Fruit fly (Drosophila melanogaster) whole organism, embryonic: ENCODE results near the gene CG6695.

Source experiments
- CG10462 ChIP-seq: fragments of 200-800 bp; sonication (Bioruptor generic); optimal IDR thresholded peaks from 2 replicates; lab custom pipeline; 2016; ENCODE audit warnings: missing biosample characterization, missing genetic modification characterization
- CG12155 ChIP-seq: fragments of 200-800 bp; sonication (Bioruptor generic); optimal IDR thresholded peaks from 3 replicates; lab custom pipeline; 2016; ENCODE audit warnings: missing biosample characterization, missing genetic modification characterization
- CG13424 ChIP-seq: fragments of 200-800 bp; sonication (Bioruptor generic); optimal IDR thresholded peaks from 2 replicates; lab custom pipeline; 2019; ENCODE audit warnings: missing biosample characterization, mild to moderate bottlenecking, missing genetic modification characterization, moderate library complexity
- CG14014 ChIP-seq: fragments of 200-800 bp; sonication (Bioruptor generic); IDR thresholded peaks from 2 replicates; pipeline ENCODE4 v1.3.6; 2022; ENCODE audit warnings: missing biosample characterization, missing genetic modification characterization
- CG15011 ChIP-seq: fragments of 200-800 bp; sonication (Bioruptor generic); optimal IDR thresholded peaks from 3 replicates; lab custom pipeline; 2018; ENCODE audit warnings: missing biosample characterization, mild to moderate bottlenecking, missing genetic modification characterization
- CG15073 ChIP-seq: fragments of 200-800 bp; sonication (Bioruptor generic); optimal IDR thresholded peaks from 2 replicates; lab custom pipeline; 2016; ENCODE audit warnings: missing biosample characterization, missing genetic modification characterization
- CG15479 ChIP-seq: fragments of 200-800 bp; sonication (Bioruptor generic); optimal IDR thresholded peaks from 3 replicates; lab custom pipeline; 2019; ENCODE audit warnings: missing biosample characterization, mild to moderate bottlenecking, missing genetic modification characterization, moderate library complexity
- CG17186 ChIP-seq: fragments of 200-800 bp; sonication (Bioruptor generic); optimal IDR thresholded peaks from 3 replicates; lab custom pipeline; 2017; ENCODE audit warnings: missing biosample characterization, missing genetic modification reagents, missing genetic modification characterization
- CG17912 ChIP-seq: fragments of 200-800 bp; sonication (Bioruptor generic); optimal IDR thresholded peaks from 2 replicates; lab custom pipeline; 2018; ENCODE audit warnings: missing biosample characterization, mild to moderate bottlenecking, missing genetic modification characterization
- CG2199 ChIP-seq: fragments of 200-800 bp; sonication (Bioruptor generic); IDR thresholded peaks from 3 replicates; pipeline ENCODE4 v1.3.6; 2022; ENCODE audit warnings: missing biosample characterization, missing genetic modification characterization
- CG31224 ChIP-seq: fragments of 200-800 bp; sonication (Bioruptor generic); IDR thresholded peaks from 2 replicates; pipeline ENCODE4 v1.3.6; 2022; ENCODE audit warnings: missing biosample characterization, missing genetic modification characterization
- CG3163 ChIP-seq: fragments of 200-800 bp; sonication (Bioruptor generic); optimal IDR thresholded peaks from 3 replicates; lab custom pipeline; 2016; ENCODE audit warnings: missing biosample characterization, missing genetic modification characterization
- CG3847 ChIP-seq: fragments of 200-800 bp; sonication (Bioruptor generic); IDR thresholded peaks from 2 replicates; pipeline ENCODE4 v1.3.6; 2022; ENCODE audit warnings: missing biosample characterization, missing genetic modification characterization
- CG6791 ChIP-seq: fragments of 200-800 bp; sonication (Bioruptor generic); IDR thresholded peaks from 3 replicates; pipeline ENCODE4 v1.3.6; 2022; ENCODE audit warnings: missing biosample characterization, missing genetic modification characterization; ENCODE audit not compliant: partially characterized antibody
- CG7963 ChIP-seq: fragments of 200-800 bp; sonication (Bioruptor generic); IDR thresholded peaks from 3 replicates; pipeline ENCODE4 v1.3.6; 2022; ENCODE audit warnings: missing biosample characterization, missing genetic modification characterization; ENCODE audit not compliant: partially characterized antibody
- CrebB ChIP-seq: fragments of 200-800 bp; sonication (Bioruptor generic); optimal IDR thresholded peaks from 3 replicates; lab custom pipeline; 2018; ENCODE audit warnings: missing biosample characterization, mild to moderate bottlenecking, missing genetic modification characterization
- D ChIP-seq, 2 experiments: fragments of 200-800 bp in 1 of 2; fragments of >200 bp in 1 of 2; sonication (Bioruptor generic) in 1 of 2; optimal IDR thresholded peaks; 2 replicates in 1 of 2; 3 replicates in 1 of 2; lab custom pipeline; 2017; ENCODE audit warnings: mild to moderate bottlenecking in 1 of 2, missing biosample characterization in 1 of 2, missing genetic modification characterization in 1 of 2, missing genetic modification reagents in 1 of 2
- Dek ChIP-seq: fragments of 200-800 bp; sonication (Bioruptor generic); optimal IDR thresholded peaks from 3 replicates; lab custom pipeline; 2019; ENCODE audit warnings: missing biosample characterization, mild to moderate bottlenecking, missing genetic modification characterization, moderate library complexity
- Dp ChIP-seq: fragments of 200-800 bp; sonication (Bioruptor generic); optimal IDR thresholded peaks from 2 replicates; lab custom pipeline; 2018; ENCODE audit warnings: missing biosample characterization, mild to moderate bottlenecking, missing genetic modification characterization, moderate library complexity
- Elba2 ChIP-seq: fragments of 200-800 bp; sonication (Bioruptor generic); optimal IDR thresholded peaks from 3 replicates; lab custom pipeline; 2016; ENCODE audit warnings: missing biosample characterization, missing genetic modification characterization
- MBD-R2 ChIP-seq: fragments of 200-800 bp; sonication (Bioruptor generic); IDR thresholded peaks from 2 replicates; pipeline ENCODE4 v1.3.6; 2022; ENCODE audit warnings: missing biosample characterization, missing genetic modification characterization
- NFAT ChIP-seq: fragments of 200-800 bp; sonication (Bioruptor generic); IDR thresholded peaks from 2 replicates; pipeline ENCODE4 v1.3.6; 2022; ENCODE audit warnings: missing biosample characterization, missing genetic modification characterization
- Opbp ChIP-seq: fragments of 200-800 bp; sonication (Bioruptor generic); IDR thresholded peaks from 3 replicates; pipeline ENCODE4 v1.3.6; 2022; ENCODE audit warnings: missing biosample characterization, missing genetic modification characterization; ENCODE audit not compliant: partially characterized antibody
- Pdp1 ChIP-seq, 2 experiments: fragments of 200-800 bp; sonication (Bioruptor generic); optimal IDR thresholded peaks; 3 replicates each; lab custom pipeline; 2016; ENCODE audit warnings: missing biosample characterization in 2 of 2, missing genetic modification characterization in 2 of 2, mild to moderate bottlenecking in 1 of 2, moderate library complexity in 1 of 2
- Xrp1 ChIP-seq: fragments of 200-800 bp; sonication (Bioruptor generic); IDR thresholded peaks from 2 replicates; pipeline ENCODE4 v1.3.6; 2022; ENCODE audit warnings: missing biosample characterization, missing genetic modification characterization
- amos ChIP-seq: fragments of 200-800 bp; sonication (Bioruptor generic); IDR thresholded peaks from 2 replicates; pipeline ENCODE4 v1.3.6; 2022; ENCODE audit warnings: missing biosample characterization, missing genetic modification characterization; ENCODE audit not compliant: partially characterized antibody
- caup ChIP-seq: fragments of 200-800 bp; sonication (Bioruptor generic); optimal IDR thresholded peaks from 3 replicates; lab custom pipeline; 2017; ENCODE audit warnings: missing biosample characterization, mild to moderate bottlenecking, missing genetic modification characterization, moderate library complexity; ENCODE audit not compliant: severe bottlenecking
- cg ChIP-seq: fragments of 200-800 bp; sonication (Bioruptor generic); optimal IDR thresholded peaks from 3 replicates; lab custom pipeline; 2019; ENCODE audit warnings: missing biosample characterization, mild to moderate bottlenecking, missing genetic modification characterization, moderate library complexity
- chif ChIP-seq, 2 experiments: fragments of 200-800 bp; sonication (Bioruptor generic); optimal IDR thresholded peaks; 3 replicates each; lab custom pipeline; 2016; ENCODE audit warnings: missing biosample characterization in 2 of 2, missing genetic modification characterization in 2 of 2
- cwo ChIP-seq: fragments of 200-800 bp; sonication (Bioruptor generic); optimal IDR thresholded peaks from 3 replicates; lab custom pipeline; 2017; ENCODE audit warnings: missing biosample characterization, missing genetic modification characterization, mild to moderate bottlenecking, moderate library complexity, missing genetic modification reagents
- gfzf ChIP-seq: fragments of 200-800 bp; sonication (Bioruptor generic); optimal IDR thresholded peaks from 2 replicates; lab custom pipeline; 2016; ENCODE audit warnings: missing biosample characterization, mild to moderate bottlenecking, missing genetic modification characterization, moderate library complexity
- grn ChIP-seq: fragments of 200-800 bp; sonication (Bioruptor generic); optimal IDR thresholded peaks from 3 replicates; lab custom pipeline; 2017; ENCODE audit warnings: missing biosample characterization, missing genetic modification characterization
- hbn ChIP-seq: fragments of 200-800 bp; sonication (Bioruptor generic); IDR thresholded peaks from 2 replicates; pipeline ENCODE4 v1.3.6; 2022; ENCODE audit warnings: missing biosample characterization, missing genetic modification characterization; ENCODE audit not compliant: partially characterized antibody
- her ChIP-seq: fragments of 200-800 bp; sonication (Bioruptor generic); optimal IDR thresholded peaks from 2 replicates; lab custom pipeline; 2016; ENCODE audit warnings: missing biosample characterization, missing genetic modification characterization
- nerfin-2 ChIP-seq: fragments of 200-800 bp; sonication (Bioruptor generic); IDR thresholded peaks from 2 replicates; pipeline ENCODE4 v1.3.6; 2022; ENCODE audit warnings: missing biosample characterization, missing genetic modification characterization; ENCODE audit not compliant: partially characterized antibody
- otp ChIP-seq: fragments of 200-800 bp; sonication (Bioruptor generic); IDR thresholded peaks from 3 replicates; pipeline ENCODE4, ENCODE4 v1.3.6; 2022; ENCODE audit warnings: missing biosample characterization, missing genetic modification characterization
- pzg ChIP-seq: fragments of 200-800 bp; sonication (Bioruptor generic); optimal IDR thresholded peaks from 3 replicates; lab custom pipeline; 2018; ENCODE audit warnings: missing biosample characterization, mild to moderate bottlenecking, missing genetic modification characterization, moderate library complexity
- row ChIP-seq: fragments of 200-800 bp; sonication (Bioruptor generic); IDR thresholded peaks from 3 replicates; pipeline ENCODE4 v1.3.6; 2022; ENCODE audit warnings: missing biosample characterization, missing genetic modification characterization
- shn ChIP-seq: fragments of 200-800 bp; sonication (Bioruptor generic); optimal IDR thresholded peaks from 3 replicates; lab custom pipeline; 2016; ENCODE audit warnings: missing biosample characterization, missing genetic modification characterization
- tgo ChIP-seq: fragments of 200-800 bp; sonication (Bioruptor generic); IDR thresholded peaks from 3 replicates; pipeline ENCODE4 v1.3.6; 2022; ENCODE audit warnings: missing biosample characterization, missing genetic modification characterization
- twi ChIP-seq: fragments of 200-800 bp; optimal IDR thresholded peaks from 2 replicates; lab custom pipeline; 2019; ENCODE audit warnings: missing biosample characterization, mild to moderate bottlenecking, missing genetic modification characterization, moderate library complexity
- unc-4 ChIP-seq: fragments of 200-800 bp; sonication (Bioruptor generic); IDR thresholded peaks from 2 replicates; pipeline ENCODE4 v1.3.6; 2022; ENCODE audit warnings: missing biosample characterization, missing genetic modification characterization; ENCODE audit not compliant: partially characterized antibody
- wek ChIP-seq: fragments of 200-800 bp; sonication (Bioruptor generic); optimal IDR thresholded peaks from 3 replicates; lab custom pipeline; 2018; ENCODE audit warnings: missing biosample characterization, mild to moderate bottlenecking, missing genetic modification characterization, moderate library complexity

CG6695 gene

DNA sequence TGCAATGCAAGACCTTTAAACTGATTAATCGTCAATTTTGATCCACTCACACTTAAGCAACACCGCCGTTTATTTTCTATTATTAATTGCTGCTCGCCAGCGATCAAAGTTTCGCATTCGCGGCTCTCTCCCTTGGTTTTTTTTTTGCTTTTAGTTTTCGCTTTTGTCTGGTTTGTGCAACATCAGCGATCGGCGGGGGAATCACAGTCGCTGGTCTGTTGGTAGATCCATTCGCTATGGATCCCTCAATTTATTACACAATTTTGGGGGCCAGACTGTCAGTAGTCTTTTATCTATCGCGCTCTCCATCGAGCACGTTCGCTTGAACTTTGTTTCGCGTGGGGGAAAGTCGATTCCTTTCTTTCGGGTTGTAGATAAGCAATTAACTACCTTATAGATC is 28.3 kb upstream of the CG6695 start:
- no peak for TF ChIP-seq CG15011
- TF ChIP-seq CG2199 (GFP tag; lab: Robert Waterston, UW) = 0 out of 3 replicates have a peak, but pooled peaks have one; percentile 12
- TF ChIP-seq grn (GFP tag; lab: Kevin White, UChicago) = peak; percentile 3
- TF ChIP-seq tgo = 0 out of 3 replicates have a peak, but pooled peaks have one; percentile 6
- peak; percentile 33 for TF ChIP-seq CG15073 (GFP tag; lab: Kevin White, UChicago)
- peak in 1 of 2 experiments; percentile 62 for TF ChIP-seq Pdp1 (GFP tag; optimal IDR thresholded peaks at IDR 0.05; lab: Kevin White, UChicago)

DNA sequence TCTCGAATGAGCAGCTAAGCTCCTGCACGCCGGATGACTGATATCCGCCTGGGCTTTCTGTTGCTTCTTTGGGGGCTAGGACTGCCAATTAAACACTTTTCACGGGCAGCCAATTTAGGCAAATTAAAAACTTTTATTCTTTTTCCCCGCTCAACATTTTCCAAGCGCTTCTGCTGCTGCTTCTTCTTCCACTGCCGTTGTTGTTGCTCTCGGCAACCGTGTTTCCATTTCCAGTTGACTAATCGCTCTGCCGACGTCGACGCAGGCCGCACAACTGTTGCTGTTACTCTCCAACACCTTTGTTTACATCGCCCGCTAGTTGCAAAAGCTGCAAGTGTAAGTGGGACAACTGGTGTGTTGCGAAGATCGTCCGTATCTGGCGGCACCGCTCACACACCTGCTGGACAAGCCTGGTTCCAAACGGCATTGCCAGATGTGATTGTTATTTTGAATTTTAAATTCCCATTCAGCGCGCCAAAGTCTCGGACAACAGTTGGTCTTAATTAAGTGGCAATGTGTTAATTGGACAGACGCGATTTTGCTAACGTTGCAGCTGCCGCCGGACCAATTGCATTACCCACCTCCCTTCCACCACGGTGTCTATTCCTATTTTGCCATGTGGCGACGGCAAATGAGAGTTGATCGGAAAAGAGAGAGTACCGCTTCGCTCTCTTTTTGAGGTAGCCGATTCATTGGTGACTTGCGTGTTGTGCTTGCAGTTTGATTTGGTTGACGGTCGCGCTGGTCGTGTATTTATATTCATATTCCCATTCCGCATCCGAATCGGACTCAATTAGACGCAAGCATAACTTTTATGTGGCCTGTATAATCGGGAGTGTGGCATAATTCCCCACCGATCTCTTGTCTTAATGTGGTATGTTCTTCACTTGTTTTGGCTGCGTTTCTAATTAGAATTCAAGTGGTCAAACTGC is 24.8 kb upstream of the CG6695 start, which contains the start of gene Wsck:
TSS of gene Wsck (minus strand) at position 199 of the 932 bp plus-strand sequence.
- TF ChIP-seq CG3163 (GFP tag; lab: Kevin White, UChicago) (peak; percentile 4), cg (GFP tag; lab: Kevin White, UChicago) (peak; percentile 13), D (optimal IDR thresholded peaks at IDR 0.05; lab: Kevin White, UChicago) (peak; percentile 49), D (GFP tag; optimal IDR thresholded peaks at IDR 0.05; lab: Kevin White, UChicago) (no peak), Opbp (peak; percentile 58; the same call in 1 of the 3 replicates), twi (tag; lab: Kevin White, UChicago) (peak; percentile 31), amos (GFP tag; lab: Robert Waterston, UW) (peak; percentile 41; the same call in 1 of the 2 replicates), chif (GFP tag; optimal IDR thresholded peaks at IDR 0.05; lab: Kevin White, UChicago) (no peak), her (peak; percentile 33), CG15479 (peak; percentile 88), CG3847 (0 out of 2 replicates have a peak, but pooled peaks have one; percentile 24), CG17912 (GFP tag; lab: Kevin White, UChicago) (peak; percentile 42), row (no peak; the same call in 2 of the 3 replicates), otp (GFP tag; lab: Robert Waterston, UW) (peak; percentile 72; the same call in 1 of the 3 replicates), shn (GFP tag; lab: Kevin White, UChicago) (peak; percentile 28), Dp (GFP tag; lab: Kevin White, UChicago) (peak; percentile 75), pzg (GFP tag; lab: Kevin White, UChicago) (peak; percentile 45), NFAT (GFP tag; lab: Robert Waterston, UW) (0 out of 2 replicates have a peak, but pooled peaks have one; percentile 9), wek (GFP tag; lab: Kevin White, UChicago) (peak; percentile 11), Elba2 (GFP tag; lab: Kevin White, UChicago) (peak; percentile 95), hbn (GFP tag; lab: Robert Waterston, UW) (peak; percentile 35; the same call in 1 of the 2 replicates), CG10462 (GFP tag; lab: Kevin White, UChicago) (no peak), nerfin-2 (GFP tag; lab: Robert Waterston, UW) (peak; percentile 40; the same call in 1 of the 2 replicates), CrebB (tag; lab: Kevin White, UChicago) (peak; percentile 35), CG7963 (GFP tag; lab: Robert Waterston, UW) (0 out of 3 replicates have a peak, but pooled peaks have one; percentile 23), caup (peak; percentile 38), MBD-R2 (GFP tag; lab: Robert Waterston, UW) (peak; percentile 43; the same call in 1 of the 2 replicates), cwo (GFP tag; lab: Kevin White, UChicago) (no peak), CG12155 (GFP tag; lab: Kevin White, UChicago) (no peak), CG31224 (GFP tag; lab: Robert Waterston, UW) (no peak), CG13424 (peak; percentile 2), CG17186 (GFP tag; lab: Kevin White, UChicago) (peak; percentile 6), CG14014 (GFP tag; lab: Robert Waterston, UW) (0 out of 2 replicates have a peak, but pooled peaks have one; percentile 16), Dek (no peak), gfzf (peak; percentile 9), Xrp1 (GFP tag; lab: Robert Waterston, UW) (0 out of 2 replicates have a peak, but pooled peaks have one; percentile 35), CG6791 (GFP tag; lab: Robert Waterston, UW) (0 out of 3 replicates have a peak, but pooled peaks have one; percentile 43), unc-4 (GFP tag; lab: Robert Waterston, UW) (peak; percentile 15; the same call in 1 of the 2 replicates)
